Worm (Caenorhabditis elegans) whole organism, early embryonic: ENCODE results near the gene gsr-1.

Experiments
- B0310.2 ChIP-seq: sonication (generic microtip); optimal IDR thresholded peaks from 2 replicates; lab custom pipeline; 2016; ENCODE audit warnings: mild to moderate bottlenecking, missing genetic modification characterization, missing compliant biosample characterization
- F13C5.2 ChIP-seq: sonication (generic microtip); optimal IDR thresholded peaks from 2 replicates; lab custom pipeline; 2017; ENCODE audit warnings: mild to moderate bottlenecking, missing genetic modification characterization, inconsistent platforms, missing compliant biosample characterization
- aly-1 ChIP-seq: sonication (generic microtip); optimal IDR thresholded peaks from 2 replicates; lab custom pipeline; 2016; ENCODE audit warnings: missing genetic modification characterization, missing compliant biosample characterization
- ama-1 ChIP-seq: fragments of 150-350 bp; optimal IDR thresholded peaks from 2 replicates; lab custom pipeline; 2014
- ceh-13 ChIP-seq: fragments of 200-800 bp; sonication (Bioruptor generic); optimal IDR thresholded peaks from 2 replicates; lab custom pipeline; 2018; ENCODE audit warnings: mild to moderate bottlenecking, missing genetic modification characterization, missing compliant biosample characterization
- ceh-36 ChIP-seq: sonication (generic microtip); optimal IDR thresholded peaks from 2 replicates; lab custom pipeline; 2016; ENCODE audit warnings: missing genetic modification characterization, inconsistent platforms, missing compliant biosample characterization
- ets-7 ChIP-seq: sonication (generic microtip); optimal IDR thresholded peaks from 2 replicates; lab custom pipeline; 2016; ENCODE audit warnings: missing genotype, missing genetic modification characterization, missing compliant biosample characterization
- flt-1 ChIP-seq: fragments of 200-800 bp; sonication (Bioruptor generic); IDR thresholded peaks from 2 replicates; pipeline ENCODE4 v1.3.6; 2022; ENCODE audit warnings: missing genetic modification characterization, missing compliant biosample characterization
- hmbx-1 ChIP-seq: sonication (generic microtip); optimal IDR thresholded peaks from 2 replicates; lab custom pipeline; 2016; ENCODE audit warnings: mild to moderate bottlenecking, missing genetic modification characterization, missing compliant biosample characterization
- hmg-4 ChIP-seq: fragments of 200-800 bp; sonication (Bioruptor generic); optimal IDR thresholded peaks from 2 replicates; lab custom pipeline; 2018; ENCODE audit warnings: mild to moderate bottlenecking, missing genetic modification characterization, missing compliant biosample characterization
- hnd-1 ChIP-seq: sonication (generic microtip); optimal IDR thresholded peaks from 2 replicates; lab custom pipeline; 2016; ENCODE audit warnings: missing genetic modification characterization, missing compliant biosample characterization
- pes-1 ChIP-seq: fragments of 200-800 bp; sonication (Bioruptor generic); IDR thresholded peaks from 2 replicates; pipeline ENCODE4 v1.3.6; 2022; ENCODE audit warnings: missing genetic modification reagents, missing genetic modification characterization, missing compliant biosample characterization
- scrt-1 ChIP-seq: fragments of 200-800 bp; sonication (Bioruptor generic); IDR thresholded peaks from 2 replicates; pipeline ENCODE4 v1.3.6; 2022; ENCODE audit warnings: missing genetic modification characterization, missing compliant biosample characterization
- sea-1 ChIP-seq: fragments of 200-800 bp; sonication (Bioruptor generic); conservative IDR thresholded peaks from 2 replicates; pipeline ENCODE4 v1.3.6; 2022; ENCODE audit warnings: missing genetic modification characterization, missing compliant biosample characterization
- tbx-11 ChIP-seq: fragments of 200-800 bp; sonication (Bioruptor generic); IDR thresholded peaks from 2 replicates; pipeline ENCODE4 v1.3.6; 2022; ENCODE audit warnings: missing genetic modification characterization, missing compliant biosample characterization
- tbx-37 ChIP-seq: fragments of 200-800 bp; sonication (Bioruptor generic); conservative IDR thresholded peaks from 2 replicates; pipeline ENCODE4 v1.3.6; 2022; ENCODE audit warnings: missing genetic modification reagents, missing genetic modification characterization, missing compliant biosample characterization
- tra-4 ChIP-seq: sonication (generic microtip); optimal IDR thresholded peaks from 2 replicates; lab custom pipeline; 2017; ENCODE audit warnings: missing genetic modification characterization, missing compliant biosample characterization

Gene gsr-1

ce11 chrIII:3695398-3695797 is 44.7 kb downstream of the gsr-1 start:
- TF ChIP-seq pes-1 (GFP tag; lab: Robert Waterston, UW) (peak; percentile 66; the same call in 1 of the 2 replicates), sea-1 (peak; percentile 71)

ce11 chrIII:3697181-3697580 is 46.5 kb downstream of the gsr-1 start:
- peak; percentile 67; the same call in 1 of the 2 replicates for TF ChIP-seq scrt-1

DNA sequence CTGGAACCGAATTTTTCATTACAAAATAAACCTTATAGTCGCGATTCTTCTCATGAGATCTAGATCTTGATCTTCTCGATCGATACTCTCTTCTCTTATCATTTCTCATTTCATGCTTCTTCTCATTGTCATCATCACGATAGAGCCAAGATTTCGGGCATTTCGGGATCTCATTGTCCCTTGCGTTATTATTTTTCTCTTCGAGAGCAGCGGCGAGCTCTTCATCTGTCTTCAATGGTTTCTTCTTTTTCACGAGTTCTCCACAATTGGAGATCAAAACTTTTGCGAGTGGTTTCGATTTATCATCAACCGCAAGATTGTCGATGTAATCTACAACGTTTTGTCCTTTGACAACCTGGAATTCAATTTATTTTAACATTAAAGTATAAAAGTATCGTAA is 47.7 kb downstream of the gsr-1 start:
- TF ChIP-seq ceh-36 (tag; lab: Kevin White, UChicago) (no peak), tbx-11 (GFP tag; lab: Robert Waterston, UW) (no peak), ama-1 (lab: Kevin White, UChicago) (no peak), ceh-13 (GFP tag; lab: Kevin White, UChicago) (no peak), hmbx-1 (tag; lab: Kevin White, UChicago) (no peak), aly-1 (no peak), tra-4 (tag; lab: Kevin White, UChicago) (no peak), hnd-1 (no peak), ets-7 (tag; lab: Kevin White, UChicago) (no peak), hmg-4 (GFP tag; lab: Kevin White, UChicago) (no peak), pes-1 (GFP tag; lab: Robert Waterston, UW) (no peak), sea-1 (no peak), scrt-1 (no peak), tbx-37 (no peak), flt-1 (GFP tag; lab: Robert Waterston, UW) (no peak), B0310.2 (tag; lab: Kevin White, UChicago) (no peak), F13C5.2 (no peak)

ce11 chrIII:3699275-3699674 is 48.6 kb downstream of the gsr-1 start, which contains the start of gene cyn-9:
Gene cyn-9 (minus strand): TSS chrIII:3699640.
- TF ChIP-seq sea-1 (no peak), ceh-13 (GFP tag; lab: Kevin White, UChicago) (no peak), hmg-4 (GFP tag; lab: Kevin White, UChicago) (no peak), ceh-36 (tag; lab: Kevin White, UChicago) (no peak), aly-1 (no peak), tbx-37 (no peak), scrt-1 (no peak)

ce11 chrIII:3701411-3702310 is 51.0 kb downstream of the gsr-1 start, which contains the start of the genes pdi-1 and C14B1.2:
Gene pdi-1 (minus strand): TSS chrIII:3701461.
Gene C14B1.2 (plus strand): TSS chrIII:3702260.
- TF ChIP-seq hmbx-1 (tag; lab: Kevin White, UChicago) (no peak), aly-1 (no peak), hmg-4 (GFP tag; lab: Kevin White, UChicago) (peak; percentile 52)
